Fruit fly (Drosophila melanogaster) whole organism, pupa: ENCODE results near the gene RhoGAP18B.

Source experiments
- CG10348 ChIP-seq: fragments of 200-800 bp; sonication (Bioruptor generic); IDR thresholded peaks from 2 replicates; pipeline ENCODE4 v1.3.6; 2022; ENCODE audit warnings: missing biosample characterization, missing genetic modification characterization
- CG12605 ChIP-seq: fragments of 200-800 bp; sonication (Bioruptor generic); IDR thresholded peaks from 2 replicates; pipeline ENCODE4 v1.3.6; 2022; ENCODE audit warnings: missing biosample characterization, missing genetic modification characterization
- CG13204 ChIP-seq: fragments of 200-800 bp; sonication (Bioruptor generic); optimal IDR thresholded peaks from 2 replicates; lab custom pipeline; 2018; ENCODE audit warnings: missing biosample characterization, mild to moderate bottlenecking, missing genetic modification characterization, moderate library complexity
- CG14655 ChIP-seq: fragments of 200-800 bp; sonication (Bioruptor generic); optimal IDR thresholded peaks from 3 replicates; lab custom pipeline; 2017; ENCODE audit warnings: mild to moderate bottlenecking, missing biosample characterization, missing genetic modification reagents, missing genetic modification characterization
- CG15710 ChIP-seq: fragments of 200-800 bp; sonication (Bioruptor generic); optimal IDR thresholded peaks from 2 replicates; lab custom pipeline; 2018; ENCODE audit warnings: missing biosample characterization, mild to moderate bottlenecking, missing genetic modification characterization, moderate library complexity
- CG17806 ChIP-seq: fragments of 200-800 bp; sonication (Bioruptor generic); optimal IDR thresholded peaks from 2 replicates; lab custom pipeline; 2018; ENCODE audit warnings: missing biosample characterization, mild to moderate bottlenecking, missing genetic modification characterization, moderate library complexity
- CG32121 ChIP-seq: fragments of 200-800 bp; sonication (Bioruptor generic); IDR thresholded peaks from 2 replicates; pipeline ENCODE4 v1.3.6; 2022; ENCODE audit warnings: missing biosample characterization, missing genetic modification characterization
- CG34367 ChIP-seq: fragments of 200-800 bp; sonication (Bioruptor generic); optimal IDR thresholded peaks from 2 replicates; lab custom pipeline; 2018; ENCODE audit warnings: missing biosample characterization, mild to moderate bottlenecking, missing genetic modification characterization
- CG4496 ChIP-seq: fragments of 200-800 bp; sonication (Bioruptor generic); IDR thresholded peaks from 3 replicates; pipeline ENCODE4 v1.3.6; 2022; ENCODE audit warnings: missing biosample characterization, missing genetic modification characterization
- CG8159 ChIP-seq: fragments of 200-800 bp; sonication (Bioruptor generic); optimal IDR thresholded peaks from 3 replicates; lab custom pipeline; 2018; ENCODE audit warnings: missing biosample characterization, mild to moderate bottlenecking, missing genetic modification characterization, moderate library complexity
- CG8301 ChIP-seq: fragments of 200-800 bp; sonication (Bioruptor generic); optimal IDR thresholded peaks from 2 replicates; lab custom pipeline; 2018; ENCODE audit warnings: missing biosample characterization, mild to moderate bottlenecking, missing genetic modification characterization
- CG9948 ChIP-seq: fragments of 200-800 bp; sonication (Bioruptor generic); optimal IDR thresholded peaks from 2 replicates; lab custom pipeline; 2018; ENCODE audit warnings: missing biosample characterization, mild to moderate bottlenecking, missing genetic modification characterization, moderate library complexity
- D1 ChIP-seq: fragments of 200-800 bp; sonication (Bioruptor generic); optimal IDR thresholded peaks from 2 replicates; lab custom pipeline; 2018; ENCODE audit warnings: missing biosample characterization, mild to moderate bottlenecking, missing genetic modification characterization, moderate library complexity
- EcR ChIP-seq: fragments of 200-800 bp; sonication (Bioruptor generic); optimal IDR thresholded peaks from 3 replicates; lab custom pipeline; 2019; ENCODE audit warnings: missing biosample characterization, missing genetic modification characterization, mild to moderate bottlenecking, moderate library complexity, missing genetic modification reagents
- Ets98B ChIP-seq: fragments of 200-800 bp; sonication (Bioruptor generic); IDR thresholded peaks from 2 replicates; pipeline ENCODE4 v1.3.6; 2022; ENCODE audit warnings: missing biosample characterization, missing genetic modification characterization
- Pif1A ChIP-seq: fragments of 200-800 bp; sonication (Bioruptor generic); optimal IDR thresholded peaks from 3 replicates; lab custom pipeline; 2016; ENCODE audit warnings: missing biosample characterization, missing genetic modification characterization
- Pif1B ChIP-seq: fragments of 200-800 bp; sonication (Bioruptor generic); optimal IDR thresholded peaks from 3 replicates; lab custom pipeline; 2016; ENCODE audit warnings: missing biosample characterization, missing genetic modification characterization
- Snoo ChIP-seq: fragments of 200-800 bp; sonication (Bioruptor generic); optimal IDR thresholded peaks from 3 replicates; lab custom pipeline; 2017; ENCODE audit warnings: missing biosample characterization, mild to moderate bottlenecking, missing genetic modification characterization, inconsistent platforms
- fd96Ca ChIP-seq: fragments of 200-800 bp; sonication (Bioruptor generic); IDR thresholded peaks from 3 replicates; pipeline ENCODE4 v1.3.6; 2022; ENCODE audit warnings: missing biosample characterization, missing genetic modification characterization
- gl ChIP-seq: fragments of 200-800 bp; sonication (Bioruptor generic); optimal IDR thresholded peaks from 2 replicates; lab custom pipeline; 2018; ENCODE audit warnings: missing biosample characterization, mild to moderate bottlenecking, missing genetic modification characterization
- rn ChIP-seq: fragments of 200-800 bp; sonication (Bioruptor generic); IDR thresholded peaks from 2 replicates; pipeline ENCODE4 v1.3.6; 2022; ENCODE audit warnings: missing biosample characterization, missing genetic modification characterization

RhoGAP18B gene

DNA sequence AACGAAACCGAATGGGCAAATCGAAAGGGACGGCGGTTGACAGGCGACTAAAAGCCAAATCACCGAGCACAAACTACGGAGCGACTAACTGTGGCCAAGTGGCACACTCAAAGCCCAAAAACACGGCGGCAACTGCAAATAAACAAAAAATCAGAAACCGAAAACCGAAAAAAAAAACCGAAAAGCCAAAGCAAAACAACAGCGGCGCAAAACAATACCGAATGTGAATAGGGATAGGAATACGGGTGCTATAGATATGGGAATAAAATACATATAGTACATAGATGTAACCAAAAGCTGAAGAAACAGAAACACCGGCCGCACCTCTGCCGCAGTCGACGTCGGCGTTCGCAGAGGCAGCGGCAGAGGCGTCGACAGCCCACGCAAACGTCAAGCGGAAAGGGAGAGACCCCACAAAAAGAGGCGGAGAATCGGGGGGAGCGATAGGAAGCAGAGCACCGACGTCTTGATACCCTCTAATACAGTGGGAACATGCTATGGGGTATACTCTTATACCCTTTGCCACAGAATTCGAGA lies at the start of gene RhoGAP18B:
Gene RhoGAP18B (minus strand): TSS at position 51 of the 537 bp plus-strand sequence.
- TF ChIP-seq CG12605 (GFP tag; lab: Robert Waterston, UW) (no peak), CG4496 (no peak), gl (tag; lab: Kevin White, UChicago) (no peak), CG8159 (tag; lab: Kevin White, UChicago) (no peak), EcR (GFP tag; lab: Kevin White, UChicago) (no peak), Ets98B (GFP tag; lab: Robert Waterston, UW) (no peak), CG8301 (no peak), D1 (tag; lab: Kevin White, UChicago) (no peak), Pif1B (GFP tag; lab: Kevin White, UChicago) (no peak), CG13204 (no peak), rn (GFP tag; lab: Robert Waterston, UW) (no peak), fd96Ca (no peak), CG9948 (tag; lab: Kevin White, UChicago) (no peak), Snoo (tag; lab: Kevin White, UChicago) (no peak), CG15710 (no peak), CG34367 (tag; lab: Kevin White, UChicago) (no peak), CG10348 (GFP tag; lab: Robert Waterston, UW) (no peak), CG17806 (no peak), CG32121 (GFP tag; lab: Robert Waterston, UW) (no peak), CG14655 (GFP tag; lab: Kevin White, UChicago) (no peak)

dm6 chrX:19216671-19217070 lies 49.8 kb upstream of the RhoGAP18B start:
- TF ChIP-seq CG13204 (no peak), CG15710 (no peak), EcR (GFP tag; lab: Kevin White, UChicago) (no peak), rn (GFP tag; lab: Robert Waterston, UW) (no peak), CG8159 (tag; lab: Kevin White, UChicago) (no peak), CG32121 (GFP tag; lab: Robert Waterston, UW) (no peak), Snoo (tag; lab: Kevin White, UChicago) (no peak), CG14655 (GFP tag; lab: Kevin White, UChicago) (no peak), Pif1A (GFP tag; lab: Kevin White, UChicago) (no peak), gl (tag; lab: Kevin White, UChicago) (no peak), CG12605 (GFP tag; lab: Robert Waterston, UW) (no peak), CG9948 (tag; lab: Kevin White, UChicago) (no peak), fd96Ca (no peak), CG10348 (GFP tag; lab: Robert Waterston, UW) (no peak), CG34367 (tag; lab: Kevin White, UChicago) (no peak), Ets98B (GFP tag; lab: Robert Waterston, UW) (no peak), CG4496 (no peak), D1 (tag; lab: Kevin White, UChicago) (no peak), CG8301 (no peak)

DNA sequence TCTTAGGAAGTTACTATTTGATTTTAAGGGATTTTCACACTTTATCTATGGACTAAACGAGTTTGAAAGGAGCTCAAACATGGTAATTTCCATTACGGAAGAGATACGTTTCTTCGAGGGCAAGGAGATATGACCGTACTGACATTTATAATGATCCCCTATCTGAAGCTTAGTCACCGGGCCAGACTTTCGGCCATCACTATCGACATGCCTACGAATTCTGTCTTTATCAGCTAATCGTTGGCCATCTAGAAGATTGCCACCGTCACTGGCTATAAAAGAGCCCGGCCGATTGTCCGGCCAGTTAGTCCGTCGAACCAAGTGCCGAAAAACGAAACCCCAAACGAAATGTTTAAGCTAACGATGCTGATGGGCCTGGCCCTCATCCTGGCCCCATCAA lies 48.3 kb upstream of the RhoGAP18B start, which contains the start of gene Muc18B:
Gene Muc18B (plus strand): TSS at position 301 of the 400 bp plus-strand sequence.
- TF ChIP-seq CG4496 (no peak), rn (GFP tag; lab: Robert Waterston, UW) (no peak), CG15710 (no peak), CG9948 (tag; lab: Kevin White, UChicago) (no peak), fd96Ca (no peak), CG10348 (GFP tag; lab: Robert Waterston, UW) (no peak), CG17806 (no peak), CG32121 (GFP tag; lab: Robert Waterston, UW) (no peak), gl (tag; lab: Kevin White, UChicago) (no peak)

dm6 chrX:19212954-19213353 lies 46.1 kb upstream of the RhoGAP18B start, which contains the start of gene Mur18B:
Gene Mur18B, plus strand, starts transcription at chrX:19213254.
- TF ChIP-seq fd96Ca (no peak), gl (tag; lab: Kevin White, UChicago) (no peak), CG17806 (no peak), Pif1A (GFP tag; lab: Kevin White, UChicago) (no peak), CG34367 (tag; lab: Kevin White, UChicago) (no peak), CG12605 (GFP tag; lab: Robert Waterston, UW) (no peak), D1 (tag; lab: Kevin White, UChicago) (no peak), EcR (GFP tag; lab: Kevin White, UChicago) (no peak), CG13204 (no peak), rn (GFP tag; lab: Robert Waterston, UW) (no peak), CG9948 (tag; lab: Kevin White, UChicago) (no peak), Pif1B (GFP tag; lab: Kevin White, UChicago) (no peak), Ets98B (GFP tag; lab: Robert Waterston, UW) (no peak), CG14655 (GFP tag; lab: Kevin White, UChicago) (no peak), CG4496 (no peak)

- TF ChIP-seq rn (GFP tag; lab: Robert Waterston, UW) (no peak), CG34367 (tag; lab: Kevin White, UChicago) (no peak), Ets98B (GFP tag; lab: Robert Waterston, UW) (no peak), CG13204 (no peak), CG32121 (GFP tag; lab: Robert Waterston, UW) (no peak), Pif1B (GFP tag; lab: Kevin White, UChicago) (no peak), Snoo (tag; lab: Kevin White, UChicago) (no peak), CG4496 (no peak), CG8301 (no peak), CG15710 (no peak), CG9948 (tag; lab: Kevin White, UChicago) (no peak)
- TF ChIP-seq, all 21 proteins: peak for 0
These were observed 45.1 kb upstream of the RhoGAP18B start, which contains the start of gene CG14195 for dm6 chrX:19211982-19212381. Gene CG14195, minus strand, starts transcription at chrX:19212082.

dm6 chrX:19208014-19208413 lies 41.1 kb upstream of the RhoGAP18B start, which contains the start of gene Ulp1:
Gene Ulp1, minus strand, starts transcription at chrX:19208187.
- TF ChIP-seq CG17806 (no peak), CG4496 (0 out of 3 replicates have a peak, but pooled peaks have one; percentile 11), D1 (tag; lab: Kevin White, UChicago) (peak; percentile 62), Snoo (tag; lab: Kevin White, UChicago) (no peak)
